Fruit fly (Drosophila melanogaster) whole organism, wandering third instar larva: ENCODE results near the gene Slu7.

Experiments used
- Abd-B ChIP-seq: fragments of >200 bp; optimal IDR thresholded peaks from 2 replicates; lab custom pipeline; 2017; ENCODE audit warnings: missing biosample characterization, missing genetic modification characterization
- CG32264 ChIP-seq: fragments of 200-800 bp; sonication (Bioruptor generic); optimal IDR thresholded peaks from 2 replicates; lab custom pipeline; 2016; ENCODE audit warnings: missing biosample characterization, missing genetic modification characterization
- CG9705 ChIP-seq: fragments of 200-800 bp; sonication (Bioruptor generic); optimal IDR thresholded peaks from 2 replicates; lab custom pipeline; 2018; ENCODE audit warnings: missing biosample characterization, mild to moderate bottlenecking, missing genetic modification characterization
- CrebA ChIP-seq: fragments of 200-800 bp; sonication (Bioruptor generic); optimal IDR thresholded peaks from 2 replicates; lab custom pipeline; 2016; ENCODE audit warnings: missing biosample characterization, mild to moderate bottlenecking, missing genetic modification characterization, borderline replicate concordance
- Dfd ChIP-seq: fragments of >200 bp; optimal IDR thresholded peaks from 2 replicates; lab custom pipeline; 2017; ENCODE audit warnings: missing biosample characterization, missing genetic modification characterization
- Dif ChIP-seq: fragments of 200-275, 200-300 bp; sonication (Bioruptor generic); optimal IDR thresholded peaks from 2 replicates; lab custom pipeline; 2018; ENCODE audit warnings: missing biosample characterization, missing genetic modification characterization; ENCODE audit not compliant: partially characterized antibody
- GATAd ChIP-seq: sonication (Bioruptor generic); optimal IDR thresholded peaks from 2 replicates; lab custom pipeline; 2016; ENCODE audit warnings: missing biosample characterization, missing genetic modification characterization
- HLH106 ChIP-seq: fragments of 200-800 bp; optimal IDR thresholded peaks from 3 replicates; lab custom pipeline; 2019; ENCODE audit warnings: missing biosample characterization, mild to moderate bottlenecking, missing genetic modification characterization, moderate library complexity
- Hnf4 ChIP-seq: fragments of 200-800 bp; sonication (Bioruptor generic); optimal IDR thresholded peaks from 2 replicates; lab custom pipeline; 2016; ENCODE audit warnings: missing biosample characterization, mild to moderate bottlenecking, missing genetic modification characterization
- Hr78 ChIP-seq: fragments of >200 bp; optimal IDR thresholded peaks from 2 replicates; lab custom pipeline; 2017; ENCODE audit warnings: missing biosample characterization, missing genetic modification characterization
- Hr83 ChIP-seq: fragments of 200-300 bp; sonication (Bioruptor generic); optimal IDR thresholded peaks from 2 replicates; lab custom pipeline; 2016; ENCODE audit warnings: missing biosample characterization, mild to moderate bottlenecking, missing genetic modification characterization, moderate library complexity; ENCODE audit not compliant: poor library complexity, severe bottlenecking
- Jra ChIP-seq: sonication (Bioruptor generic); optimal IDR thresholded peaks from 2 replicates; lab custom pipeline; 2016; ENCODE audit warnings: missing biosample characterization, missing genetic modification characterization
- Mio ChIP-seq: sonication (Bioruptor generic); optimal IDR thresholded peaks from 2 replicates; lab custom pipeline; 2016; ENCODE audit warnings: missing biosample characterization, missing genetic modification characterization
- Myc ChIP-seq: fragments of >200 bp; optimal IDR thresholded peaks from 2 replicates; lab custom pipeline; 2017
- N ChIP-seq: fragments of >200 bp; optimal IDR thresholded peaks from 2 replicates; lab custom pipeline; 2018; ENCODE audit warnings: missing biosample characterization, missing external identifiers, missing genetic modification characterization
- OdsH ChIP-seq: fragments of 200-800 bp; sonication (Bioruptor generic); optimal IDR thresholded peaks from 2 replicates; lab custom pipeline; 2016; ENCODE audit warnings: missing biosample characterization, mild to moderate bottlenecking, missing genetic modification characterization
- Rel ChIP-seq, 2 experiments: fragments of 200-800 bp; sonication (Bioruptor generic) in 1 of 2; optimal IDR thresholded peaks; 2 replicates in 1 of 2; 3 replicates in 1 of 2; lab custom pipeline; 2016 to 2019; ENCODE audit warnings: mild to moderate bottlenecking in 2 of 2, missing biosample characterization in 2 of 2, missing genetic modification characterization in 2 of 2, moderate library complexity in 1 of 2
- Sp1 ChIP-seq: fragments of 200-800 bp; sonication (Bioruptor generic); optimal IDR thresholded peaks from 3 replicates; lab custom pipeline; 2019; ENCODE audit warnings: missing biosample characterization, mild to moderate bottlenecking, missing genetic modification characterization, moderate library complexity
- Vsx2 ChIP-seq: fragments of 200-300, 225-300 bp; sonication (Bioruptor generic); optimal IDR thresholded peaks from 2 replicates; lab custom pipeline; 2018; ENCODE audit warnings: missing biosample characterization, missing genetic modification characterization; ENCODE audit not compliant: partially characterized antibody
- br ChIP-seq: fragments of 200-800 bp; sonication (Bioruptor generic); optimal IDR thresholded peaks from 2 replicates; lab custom pipeline; 2016; ENCODE audit warnings: missing biosample characterization, missing genetic modification characterization
- brk ChIP-seq: fragments of 200-800 bp; sonication (Bioruptor generic); optimal IDR thresholded peaks from 2 replicates; lab custom pipeline; 2016; ENCODE audit warnings: missing biosample characterization, mild to moderate bottlenecking, missing genetic modification characterization
- dl ChIP-seq, 2 experiments: fragments of 175-275, 200-275 bp in 1 of 2; fragments of 200-275 bp in 1 of 2; sonication (Bioruptor generic); optimal IDR thresholded peaks; lab custom pipeline; 2018; ENCODE audit warnings: mild to moderate bottlenecking in 2 of 2, missing biosample characterization in 2 of 2, missing genetic modification characterization in 2 of 2, moderate library complexity in 2 of 2; ENCODE audit not compliant: partially characterized antibody in 2 of 2, insufficient read depth in 1 of 2
- dmrt93B ChIP-seq: fragments of 200-800 bp; sonication (Bioruptor generic); optimal IDR thresholded peaks from 2 replicates; lab custom pipeline; 2018; ENCODE audit warnings: missing biosample characterization, mild to moderate bottlenecking, missing genetic modification characterization
- dsf ChIP-seq: sonication (Bioruptor generic); optimal IDR thresholded peaks from 2 replicates; lab custom pipeline; 2016; ENCODE audit warnings: missing biosample characterization, missing genetic modification characterization, borderline replicate concordance
- ey ChIP-seq: fragments of 200-800 bp; sonication (Bioruptor generic); optimal IDR thresholded peaks from 2 replicates; lab custom pipeline; 2016; ENCODE audit warnings: missing biosample characterization, missing genetic modification characterization
- foxo ChIP-seq, 2 experiments: fragments of 200-800 bp; sonication (Bioruptor generic); optimal IDR thresholded peaks; 2 replicates in 1 of 2; 3 replicates in 1 of 2; lab custom pipeline; 2016 to 2017; ENCODE audit warnings: missing biosample characterization in 2 of 2, missing genetic modification characterization in 2 of 2
- fru ChIP-seq: fragments of 200-800 bp; sonication (Bioruptor generic); optimal IDR thresholded peaks from 3 replicates; lab custom pipeline; 2016; ENCODE audit warnings: missing biosample characterization, mild to moderate bottlenecking, missing genetic modification characterization
- h ChIP-seq: fragments of 200-800 bp; sonication (Bioruptor generic); optimal IDR thresholded peaks from 3 replicates; lab custom pipeline; 2016; ENCODE audit warnings: missing biosample characterization, mild to moderate bottlenecking, missing genetic modification characterization
- jim ChIP-seq: fragments of 175-275, 200-325 bp; sonication (Bioruptor generic); optimal IDR thresholded peaks from 2 replicates; lab custom pipeline; 2016; ENCODE audit warnings: missing biosample characterization, mild to moderate bottlenecking, missing genetic modification characterization
- lola ChIP-seq: fragments of >200 bp; optimal IDR thresholded peaks from 2 replicates; lab custom pipeline; 2017; ENCODE audit warnings: missing biosample characterization, missing genetic modification characterization
- pan ChIP-seq: fragments of >200 bp; optimal IDR thresholded peaks from 2 replicates; lab custom pipeline; 2017
- psq ChIP-seq: fragments of 200-800 bp; sonication (Bioruptor generic); optimal IDR thresholded peaks from 3 replicates; lab custom pipeline; 2017; ENCODE audit warnings: missing biosample characterization, mild to moderate bottlenecking, missing genetic modification characterization, moderate library complexity
- rgr ChIP-seq: fragments of 200-800 bp; sonication (Bioruptor generic); optimal IDR thresholded peaks from 3 replicates; lab custom pipeline; 2016; ENCODE audit warnings: missing biosample characterization, mild to moderate bottlenecking, missing genetic modification characterization
- sage ChIP-seq: fragments of 200-800 bp; sonication (Bioruptor generic); optimal IDR thresholded peaks from 2 replicates; lab custom pipeline; 2016; ENCODE audit warnings: missing biosample characterization, mild to moderate bottlenecking, missing genetic modification characterization
- sv ChIP-seq: fragments of 200-800 bp; sonication (Bioruptor generic); optimal IDR thresholded peaks from 3 replicates; lab custom pipeline; 2016; ENCODE audit warnings: missing biosample characterization, missing genetic modification characterization
- tai ChIP-seq: sonication (Bioruptor generic); optimal IDR thresholded peaks from 2 replicates; lab custom pipeline; 2016; ENCODE audit warnings: missing biosample characterization, missing genetic modification characterization
- usp ChIP-seq: fragments of >200 bp; optimal IDR thresholded peaks from 2 replicates; lab custom pipeline; 2017; ENCODE audit warnings: missing biosample characterization, missing genetic modification characterization
- woc ChIP-seq: sonication (Bioruptor generic); optimal IDR thresholded peaks from 2 replicates; lab custom pipeline; 2016; ENCODE audit warnings: missing biosample characterization, mild to moderate bottlenecking, missing genetic modification characterization

The Slu7 gene

dm6 chr3R:29038960-29039581 lies at the start of gene Slu7, which contains the start of gene Pkc98E:
Slu7 (minus strand) TSS chr3R:29039071.
Pkc98E (plus strand) TSS chr3R:29039156.
- TF ChIP-seq dl (GFP tag; optimal IDR thresholded peaks at IDR 0.05; lab: Kevin White, UChicago; ENCODE audit: insufficient read depth in 1 of 2, partially characterized antibody in 2 of 2) (no peak), Abd-B (no peak), CrebA (no peak), Sp1 (GFP tag; lab: Kevin White, UChicago) (peak; percentile 58), Mio (GFP tag; lab: Kevin White, UChicago) (peak; percentile 58), Hnf4 (peak; percentile 87), CG32264 (GFP tag; lab: Kevin White, UChicago) (peak; percentile 62), Hr83 (GFP tag; lab: Kevin White, UChicago) (peak; percentile 91), N (peak; percentile 73), lola (GFP tag; lab: Kevin White, UChicago) (no peak), sv (GFP tag; lab: Kevin White, UChicago) (peak; percentile 6), fru (peak; percentile 64), Vsx2 (GFP tag; lab: Kevin White, UChicago) (no peak), GATAd (peak; percentile 51), psq (peak; percentile 18), Dif (GFP tag; lab: Kevin White, UChicago) (no peak), foxo (GFP tag; optimal IDR thresholded peaks at IDR 0.05; lab: Kevin White, UChicago) (peak; percentile 3 to 79), jim (GFP tag; lab: Kevin White, UChicago) (no peak), sage (peak; percentile 76), OdsH (GFP tag; lab: Kevin White, UChicago) (peak; percentile 49), usp (GFP tag; lab: Kevin White, UChicago) (no peak), Jra (peak; percentile 55), brk (no peak), CG9705 (GFP tag; lab: Kevin White, UChicago) (peak; percentile 56), Myc (peak; percentile 22), ey (peak; percentile 57), h (GFP tag; lab: Kevin White, UChicago) (peak; percentile 85), Hr78 (GFP tag; lab: Kevin White, UChicago) (no peak), dsf (GFP tag; lab: Kevin White, UChicago) (peak; percentile 18), pan (no peak), woc (GFP tag; lab: Kevin White, UChicago) (peak; percentile 18), tai (no peak), Dfd (GFP tag; lab: Kevin White, UChicago) (no peak), dmrt93B (GFP tag; lab: Kevin White, UChicago) (peak; percentile 52), Rel (GFP tag; optimal IDR thresholded peaks at IDR 0.05; lab: Kevin White, UChicago) (no peak), Rel (tag; optimal IDR thresholded peaks at IDR 0.05; lab: Kevin White, UChicago) (peak; percentile 39), br (GFP tag; lab: Kevin White, UChicago) (peak; percentile 75), HLH106 (tag; lab: Kevin White, UChicago) (peak; percentile 45), rgr (GFP tag; lab: Kevin White, UChicago) (peak; percentile 76)

dm6 chr3R:29087926-29088487 lies 49.1 kb upstream of the Slu7 start:
- TF ChIP-seq sage, result no peak
- TF ChIP-seq Dfd (GFP tag; lab: Kevin White, UChicago), result no peak
- TF ChIP-seq br (GFP tag; lab: Kevin White, UChicago), result peak; percentile 12
- no peak for TF ChIP-seq Hr78 (GFP tag; lab: Kevin White, UChicago)
- TF ChIP-seq Jra, result no peak
- no peak for TF ChIP-seq Myc
- TF ChIP-seq N, result no peak
- TF ChIP-seq psq, result peak; percentile 82
- peak; percentile 26 for TF ChIP-seq GATAd
- no peak for TF ChIP-seq Hr83 (GFP tag; lab: Kevin White, UChicago)
- TF ChIP-seq h (GFP tag; lab: Kevin White, UChicago), result peak; percentile 1
